Worm (Caenorhabditis elegans): ENCODE data around the gene C34F6.1.

Gene C34F6.1

DNA sequence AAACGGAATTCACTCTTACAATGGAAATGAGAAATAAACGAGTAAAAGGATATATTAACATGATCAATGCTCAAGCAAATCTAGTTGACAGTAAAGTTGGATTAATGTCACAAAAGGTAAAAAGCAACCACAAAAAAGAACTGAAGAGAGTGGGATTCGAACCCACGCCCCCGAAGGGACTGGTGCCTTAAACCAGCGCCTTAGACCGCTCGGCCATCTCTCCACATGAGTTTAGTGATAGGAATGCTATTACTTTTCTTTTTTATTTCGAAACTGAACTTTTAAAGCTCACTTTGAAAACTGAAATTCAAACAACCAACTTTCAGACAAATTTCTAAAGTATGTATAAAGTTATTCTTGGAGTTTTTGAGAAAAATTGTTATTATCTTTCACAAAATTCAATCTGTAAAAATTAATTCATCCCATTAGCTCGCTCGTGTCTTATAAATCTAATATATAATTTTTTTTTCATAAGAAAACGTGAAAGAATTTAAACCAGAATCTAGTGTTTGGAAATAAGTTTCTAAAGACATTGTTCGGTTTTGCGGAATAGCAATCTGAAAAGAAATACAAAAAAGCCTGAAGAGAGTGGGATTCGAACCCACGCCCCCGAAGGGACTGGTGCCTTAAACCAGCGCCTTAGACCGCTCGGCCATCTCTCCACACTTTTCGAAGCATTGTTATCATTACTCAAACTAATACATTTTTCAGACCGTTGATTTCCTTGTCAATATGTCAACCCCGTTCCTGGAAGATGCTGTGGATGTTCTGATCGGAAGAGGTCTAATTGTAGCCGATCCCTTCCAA is 33.7 kb downstream of the C34F6.1 start:
- no peak for TF ChIP-seq lin-32 (GFP tag; optimal IDR thresholded peaks at IDR 0.05)
- no peak for TF ChIP-seq ceh-39 (tag; optimal IDR thresholded peaks at IDR 0.05)
- TF ChIP-seq mep-1 (tag; optimal IDR thresholded peaks at IDR 0.05) = no peak
- TF ChIP-seq lsy-2 (tag; optimal IDR thresholded peaks at IDR 0.05) = no peak
- no peak for TF ChIP-seq ham-2 (GFP tag; optimal IDR thresholded peaks at IDR 0.05)
- no peak for TF ChIP-seq hlh-1 (tag; optimal IDR thresholded peaks at IDR 0.05)
- TF ChIP-seq M03D4.4 (tag; optimal IDR thresholded peaks at IDR 0.05) = no peak
- no peak for TF ChIP-seq tbx-8 (GFP tag; optimal IDR thresholded peaks at IDR 0.05)
- no peak for TF ChIP-seq zip-8 (tag; optimal IDR thresholded peaks at IDR 0.05)
- no peak for TF ChIP-seq elt-1 (tag; optimal IDR thresholded peaks at IDR 0.05; ENCODE audit: borderline replicate concordance, insufficient read depth)
- no peak for TF ChIP-seq cnd-1 (tag; optimal IDR thresholded peaks at IDR 0.05)
- no peak for TF ChIP-seq blmp-1 (tag; optimal IDR thresholded peaks at IDR 0.05)
- no peak for TF ChIP-seq unc-39 (tag; optimal IDR thresholded peaks at IDR 0.05)
- no peak for TF ChIP-seq unc-120 (tag; optimal IDR thresholded peaks at IDR 0.05; ENCODE audit: poor library complexity, severe bottlenecking)

DNA sequence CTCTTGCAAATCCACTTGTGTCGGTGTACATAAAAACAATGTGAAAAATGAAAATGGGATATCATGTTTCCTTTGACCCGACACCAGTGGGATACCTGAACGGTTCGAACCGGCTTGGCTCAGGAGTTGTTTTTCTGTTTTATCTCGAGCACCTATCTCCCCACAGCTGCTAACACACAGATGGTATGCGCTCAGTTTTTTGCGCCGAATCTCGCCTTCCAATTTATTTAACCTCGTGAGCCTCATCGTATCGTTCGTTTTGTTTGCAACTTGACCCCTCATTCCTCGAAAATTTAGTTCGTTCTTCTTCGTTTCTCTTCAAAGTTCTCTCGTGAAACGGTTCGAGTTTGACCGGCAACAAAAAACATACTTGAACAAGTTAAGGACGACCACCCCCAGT is 36.1 kb downstream of the C34F6.1 start, which contains the start of gene C05C9.1:
C05C9.1 (plus strand) TSS at position 301 of the 400 bp plus-strand sequence.
- no peak for TF ChIP-seq ces-1 (GFP tag; optimal IDR thresholded peaks at IDR 0.05)
- TF ChIP-seq lsy-2 (tag; optimal IDR thresholded peaks at IDR 0.05) = no peak

ce11 chrX:11152720-11153119 is 43.9 kb downstream of the C34F6.1 start, which contains the start of the genes C05C9.3 and C05C9.2:
Gene C05C9.3, minus strand, starts transcription at chrX:11152820.
Gene C05C9.2, plus strand, starts transcription at chrX:11153065.
- TF ChIP-seq mls-2 (tag; optimal IDR thresholded peaks at IDR 0.05) = no peak
- no peak for TF ChIP-seq unc-39 (tag; optimal IDR thresholded peaks at IDR 0.05)
- TF ChIP-seq blmp-1 (tag; optimal IDR thresholded peaks at IDR 0.05) = no peak
- no peak for TF ChIP-seq ceh-83 (GFP tag; optimal IDR thresholded peaks at IDR 0.05)
- TF ChIP-seq elt-1 (tag; optimal IDR thresholded peaks at IDR 0.05; ENCODE audit: borderline replicate concordance, insufficient read depth) = no peak
- TF ChIP-seq ces-1 (GFP tag; optimal IDR thresholded peaks at IDR 0.05) = no peak
- no peak for TF ChIP-seq hlh-1 (tag; optimal IDR thresholded peaks at IDR 0.05)
- no peak for TF ChIP-seq bed-3 (GFP tag; optimal IDR thresholded peaks at IDR 0.05)
- TF ChIP-seq nhr-2 (tag; optimal IDR thresholded peaks at IDR 0.05) = no peak
- no peak for TF ChIP-seq tbx-8 (GFP tag; optimal IDR thresholded peaks at IDR 0.05)
- no peak for TF ChIP-seq flh-1 (GFP tag; optimal IDR thresholded peaks at IDR 0.05)
- TF ChIP-seq drap-1 (GFP tag; optimal IDR thresholded peaks at IDR 0.05) = no peak
- no peak for TF ChIP-seq nhr-12 (tag; optimal IDR thresholded peaks at IDR 0.05)

DNA sequence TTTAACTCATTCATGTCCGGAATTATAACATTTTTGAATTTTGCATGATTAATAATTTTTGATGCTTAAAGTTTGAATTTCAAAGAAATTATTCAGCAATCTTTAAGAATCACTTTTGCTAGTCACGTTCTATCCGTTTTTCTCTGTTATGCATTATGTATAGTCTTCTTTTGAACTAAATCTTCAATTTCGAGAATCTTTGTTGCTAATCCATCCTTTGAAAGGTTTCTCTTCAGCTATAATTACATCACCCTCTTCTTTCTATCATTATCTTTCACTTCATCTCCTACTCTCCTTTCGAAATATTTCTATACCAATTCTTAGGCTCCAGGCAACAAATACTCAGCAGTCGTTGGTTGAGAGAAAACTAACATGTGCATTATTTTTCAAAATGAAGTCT is 45.1 kb downstream of the C34F6.1 start:
- TF ChIP-seq unc-120 (tag; optimal IDR thresholded peaks at IDR 0.05; ENCODE audit: poor library complexity, severe bottlenecking) (no peak), ces-1 (GFP tag; optimal IDR thresholded peaks at IDR 0.05) (no peak), lsy-2 (tag; optimal IDR thresholded peaks at IDR 0.05) (no peak), unc-62 (GFP tag; optimal IDR thresholded peaks at IDR 0.05) (no peak), tbx-8 (GFP tag; optimal IDR thresholded peaks at IDR 0.05) (no peak)

All from whole organism, mixed stage, embryonic.